Worm (Caenorhabditis elegans) whole organism, midembryonic: ENCODE results near the gene C18G1.1.

Source experiments
- T22C8.4 ChIP-seq: fragments of 200-800 bp; sonication (Bioruptor generic); IDR thresholded peaks from 2 replicates; pipeline ENCODE4 v1.3.6; 2022; ENCODE audit warnings: missing genetic modification characterization, missing compliant biosample characterization
- cog-1 ChIP-seq: sonication (generic microtip); optimal IDR thresholded peaks from 2 replicates; lab custom pipeline; 2016; ENCODE audit warnings: missing genetic modification characterization, missing compliant biosample characterization
- flt-1 ChIP-seq: fragments of 200-800 bp; sonication (Bioruptor generic); IDR thresholded peaks from 2 replicates; pipeline ENCODE4 v1.3.6; 2022; ENCODE audit warnings: missing genetic modification characterization, missing compliant biosample characterization
- klf-2 ChIP-seq: fragments of 200-800 bp; sonication (Bioruptor generic); conservative IDR thresholded peaks from 2 replicates; pipeline ENCODE4 v1.3.6; 2022; ENCODE audit warnings: missing genetic modification reagents, missing genetic modification characterization, missing compliant biosample characterization
- med-1 ChIP-seq: sonication (generic microtip); optimal IDR thresholded peaks from 2 replicates; lab custom pipeline; 2017; ENCODE audit warnings: missing genetic modification characterization, mild to moderate bottlenecking, missing compliant biosample characterization, antibody characterized with exemption, missing genetic modification reagents; ENCODE audit not compliant: insufficient read depth
- ref-1 ChIP-seq: fragments of 200-800 bp; sonication (Bioruptor generic); conservative IDR thresholded peaks from 2 replicates; pipeline ENCODE4 v1.3.6; 2022; ENCODE audit warnings: missing genetic modification reagents, missing genetic modification characterization, missing compliant biosample characterization
- tab-1 ChIP-seq: fragments of 200-800 bp; sonication (Bioruptor generic); IDR thresholded peaks from 2 replicates; pipeline ENCODE4 v1.3.6; 2022; ENCODE audit warnings: missing genetic modification characterization, missing compliant biosample characterization
- ztf-23 ChIP-seq: fragments of 200-800 bp; sonication (Bioruptor generic); IDR thresholded peaks from 2 replicates; pipeline ENCODE4 v1.3.6; 2022; ENCODE audit warnings: missing genetic modification reagents, missing genetic modification characterization, missing compliant biosample characterization
- ztf-29 ChIP-seq: fragments of 200-800 bp; sonication (Bioruptor generic); IDR thresholded peaks from 2 replicates; pipeline ENCODE4 v1.3.6; 2022; ENCODE audit warnings: missing genetic modification reagents, missing genetic modification characterization, missing compliant biosample characterization

Gene C18G1.1

ce11 chrV:4826710-4827380 is 49.1 kb downstream of the C18G1.1 start, which contains the start of the genes hsp-6 and C37H5.5:
Gene hsp-6, minus strand, starts transcription at chrV:4826760.
Gene C37H5.5, plus strand, starts transcription at chrV:4827360.
- TF ChIP-seq ztf-29 (GFP tag; lab: Robert Waterston, UW) (no peak), ztf-23 (GFP tag; lab: Robert Waterston, UW) (peak; percentile 43; the same call in 1 of the 2 replicates), flt-1 (GFP tag; lab: Robert Waterston, UW) (0 out of 2 replicates have a peak, but pooled peaks have one; percentile 55), T22C8.4 (GFP tag; lab: Robert Waterston, UW) (no peak), med-1 (GFP tag; lab: Kevin White, UChicago) (no peak), klf-2 (GFP tag; lab: Robert Waterston, UW) (no peak), ref-1 (GFP tag; lab: Robert Waterston, UW) (no peak), cog-1 (tag; lab: Kevin White, UChicago) (peak; percentile 40), tab-1 (no peak)
